Worm (Caenorhabditis elegans): ENCODE data around the gene sre-27.

ce11 chrII:12420486-12420885, 3.1 kb upstream of the sre-27 start, which contains the start of gene sre-26:
- TF ChIP-seq ztf-23 (GFP tag; IDR thresholded peaks at IDR 0.05) (no peak), med-1 (GFP tag; optimal IDR thresholded peaks at IDR 0.05; ENCODE audit: insufficient read depth) (no peak), cog-1 (tag; optimal IDR thresholded peaks at IDR 0.05) (no peak), ztf-29 (GFP tag; IDR thresholded peaks at IDR 0.05) (no peak), flt-1 (GFP tag; IDR thresholded peaks at IDR 0.05) (no peak)
